Worm (Caenorhabditis elegans): Measurements from ENCODE around the gene Y59E9AL.36.
"Not testable (repeated sequence)": the region's sequence is repeated elsewhere in the genome, so short reads cannot be mapped to it uniquely, and the experiment has no call there.

The Y59E9AL.36 gene

DNA sequence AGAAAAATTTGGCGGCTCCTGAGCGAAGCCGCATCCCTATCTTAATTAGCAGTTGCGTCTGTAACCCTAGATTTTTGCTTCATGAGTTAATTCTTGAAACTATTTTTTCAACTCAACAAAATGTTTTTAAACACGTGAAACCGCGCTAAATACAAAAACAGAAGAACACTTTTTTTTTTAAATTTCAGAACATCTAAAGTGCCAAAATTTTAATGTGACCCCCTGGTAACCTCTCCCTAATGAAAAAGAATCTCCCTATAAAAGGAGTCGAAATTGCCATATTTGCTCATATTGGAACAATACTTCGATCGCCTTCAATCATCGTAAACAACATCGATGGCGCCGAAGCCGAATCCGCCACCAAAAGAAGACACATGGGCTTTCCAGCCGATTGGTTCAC lies 9.2 kb upstream of the Y59E9AL.36 start, which contains the start of gene nsph-4.2:
TSS of gene nsph-4.2 (plus strand) at position 301 of the 400 bp plus-strand sequence.
- not testable (repeated sequence) for TF ChIP-seq snpc-4, unc-39, mep-1 (tag; optimal IDR thresholded peaks at IDR 0.05)

DNA sequence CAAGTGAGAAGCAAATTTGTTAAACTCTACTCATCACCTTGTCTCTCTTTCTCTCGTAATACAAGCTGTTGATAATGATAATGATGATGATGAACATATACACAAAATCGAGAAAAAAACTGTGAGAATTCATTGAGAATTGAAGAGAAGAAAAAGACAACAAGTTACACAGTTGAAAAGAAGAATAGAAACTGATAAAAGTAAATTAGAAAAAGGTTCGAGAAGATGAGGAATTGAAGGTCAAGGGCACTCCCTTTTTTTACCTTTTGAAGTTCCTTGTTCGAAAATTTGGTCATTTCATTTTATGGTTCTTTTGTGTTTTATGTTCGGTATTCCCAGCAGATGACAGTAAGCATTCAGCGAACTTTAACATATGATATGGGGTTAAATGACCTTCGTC lies 7.1 kb upstream of the Y59E9AL.36 start:
- no peak for TF ChIP-seq ceh-83 (GFP tag; optimal IDR thresholded peaks at IDR 0.05)
- no peak for TF ChIP-seq sptf-1 (tag; optimal IDR thresholded peaks at IDR 0.05)
- no peak for TF ChIP-seq lsy-2 (tag; optimal IDR thresholded peaks at IDR 0.05)
- TF ChIP-seq unc-120 (tag; optimal IDR thresholded peaks at IDR 0.05; ENCODE audit: poor library complexity, severe bottlenecking): no peak

DNA sequence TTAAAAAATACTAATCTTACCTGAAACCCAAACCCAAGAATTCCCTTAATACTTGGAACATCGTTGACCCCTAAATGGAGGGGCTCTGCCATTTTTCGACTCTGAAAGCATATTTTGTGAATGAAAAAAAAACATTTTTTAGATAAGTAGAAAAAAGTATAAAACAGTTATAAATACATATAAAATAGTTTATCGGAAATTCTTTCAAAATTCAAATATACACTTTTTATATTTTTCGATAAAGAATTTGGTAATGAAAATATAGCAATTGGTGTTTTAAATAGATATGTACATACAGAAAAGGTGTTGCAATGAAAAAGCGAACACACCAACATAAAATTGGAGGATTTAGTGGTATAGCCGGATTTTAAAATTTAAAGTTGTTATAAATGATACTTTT lies 5.8 kb upstream of the Y59E9AL.36 start, which contains the start of gene Y59E9AL.4:
TSS of gene Y59E9AL.4 (minus strand) at position 101 of the 400 bp plus-strand sequence.
- TF ChIP-seq nhr-2 (tag; optimal IDR thresholded peaks at IDR 0.05): no peak
- TF ChIP-seq tbx-8 (GFP tag; optimal IDR thresholded peaks at IDR 0.05): no peak
- TF ChIP-seq nhr-28 (tag; optimal IDR thresholded peaks at IDR 0.05): no peak
- TF ChIP-seq cnd-1 (tag; optimal IDR thresholded peaks at IDR 0.05): no peak
- TF ChIP-seq lin-32 (GFP tag; optimal IDR thresholded peaks at IDR 0.05): no peak
- TF ChIP-seq unc-39 (tag; optimal IDR thresholded peaks at IDR 0.05): no peak
- no peak for TF ChIP-seq hlh-1 (tag; optimal IDR thresholded peaks at IDR 0.05)
- no peak for TF ChIP-seq mab-5 (tag; optimal IDR thresholded peaks at IDR 0.05)
- no peak for TF ChIP-seq zip-8 (tag; optimal IDR thresholded peaks at IDR 0.05)

DNA sequence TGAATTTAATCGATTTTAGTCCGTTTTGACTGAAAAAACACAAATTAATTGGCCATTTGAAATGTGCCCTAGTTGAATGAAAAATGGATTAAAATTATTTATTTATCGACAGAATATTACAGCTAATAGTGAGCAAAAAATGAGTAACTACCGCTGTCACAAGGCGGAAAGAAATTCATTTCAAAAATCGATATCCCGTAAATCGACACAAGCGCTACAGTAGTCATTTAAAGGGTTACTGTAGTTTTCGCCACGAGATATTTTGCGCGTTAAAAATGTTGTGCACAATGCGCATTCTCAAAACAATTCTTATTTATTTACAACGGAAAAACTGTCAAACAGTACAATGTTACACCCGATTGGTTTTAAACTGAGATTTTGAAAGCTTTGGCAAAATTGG lies 1.3 kb upstream of the Y59E9AL.36 start:
- TF ChIP-seq unc-39 (tag; optimal IDR thresholded peaks at IDR 0.05) (no peak), mls-2 (tag; optimal IDR thresholded peaks at IDR 0.05) (no peak), hlh-1 (tag; optimal IDR thresholded peaks at IDR 0.05) (no peak), blmp-1 (tag; optimal IDR thresholded peaks at IDR 0.05) (no peak), snpc-4 (tag; optimal IDR thresholded peaks at IDR 0.05) (no peak), drap-1 (GFP tag; optimal IDR thresholded peaks at IDR 0.05) (no peak), ceh-43 (GFP tag; optimal IDR thresholded peaks at IDR 0.05) (no peak), ceh-39 (tag; optimal IDR thresholded peaks at IDR 0.05) (no peak), bed-3 (GFP tag; optimal IDR thresholded peaks at IDR 0.05) (no peak), nhr-76 (tag; optimal IDR thresholded peaks at IDR 0.05) (no peak), nhr-12 (tag; optimal IDR thresholded peaks at IDR 0.05) (no peak), tbx-8 (GFP tag; optimal IDR thresholded peaks at IDR 0.05) (no peak), nhr-28 (tag; optimal IDR thresholded peaks at IDR 0.05) (no peak), unc-120 (tag; optimal IDR thresholded peaks at IDR 0.05; ENCODE audit: poor library complexity, severe bottlenecking) (no peak), flh-1 (GFP tag; optimal IDR thresholded peaks at IDR 0.05) (no peak), zip-8 (tag; optimal IDR thresholded peaks at IDR 0.05) (no peak), lin-32 (GFP tag; optimal IDR thresholded peaks at IDR 0.05) (no peak), nhr-237 (tag; optimal IDR thresholded peaks at IDR 0.05) (no peak)

DNA sequence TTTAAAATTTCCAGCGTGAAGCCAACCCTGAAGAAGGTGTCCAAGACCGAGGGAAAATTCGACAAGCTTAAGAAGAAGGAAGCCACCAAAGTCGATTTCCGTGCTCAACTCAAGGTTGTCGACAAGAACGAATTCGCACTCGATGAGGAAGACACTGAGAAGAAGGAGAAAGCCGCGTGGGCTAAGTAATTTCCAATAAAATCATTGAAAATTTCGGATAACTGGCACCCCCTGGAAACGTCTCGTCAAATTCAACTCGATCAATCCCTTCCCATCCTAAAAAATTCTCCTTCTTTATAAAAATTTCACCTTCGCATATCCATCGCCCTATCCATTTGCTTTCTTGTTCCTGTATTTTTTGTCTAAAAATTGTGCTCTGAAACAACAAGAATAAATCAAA lies 2.6 kb downstream of the Y59E9AL.36 start:
- TF ChIP-seq blmp-1 (tag; optimal IDR thresholded peaks at IDR 0.05) (no peak), lsy-2 (tag; optimal IDR thresholded peaks at IDR 0.05) (no peak), ztf-11 (tag; optimal IDR thresholded peaks at IDR 0.05) (no peak), snpc-4 (tag; optimal IDR thresholded peaks at IDR 0.05) (no peak), elt-3 (tag; optimal IDR thresholded peaks at IDR 0.05) (no peak), nhr-76 (tag; optimal IDR thresholded peaks at IDR 0.05) (no peak), zip-8 (tag; optimal IDR thresholded peaks at IDR 0.05) (no peak), drap-1 (GFP tag; optimal IDR thresholded peaks at IDR 0.05) (no peak), unc-39 (tag; optimal IDR thresholded peaks at IDR 0.05) (no peak), elt-1 (tag; optimal IDR thresholded peaks at IDR 0.05; ENCODE audit: borderline replicate concordance, insufficient read depth) (no peak), nhr-28 (tag; optimal IDR thresholded peaks at IDR 0.05) (no peak), unc-120 (tag; optimal IDR thresholded peaks at IDR 0.05; ENCODE audit: poor library complexity, severe bottlenecking) (no peak), nhr-12 (tag; optimal IDR thresholded peaks at IDR 0.05) (no peak), mep-1 (tag; optimal IDR thresholded peaks at IDR 0.05) (no peak)

DNA sequence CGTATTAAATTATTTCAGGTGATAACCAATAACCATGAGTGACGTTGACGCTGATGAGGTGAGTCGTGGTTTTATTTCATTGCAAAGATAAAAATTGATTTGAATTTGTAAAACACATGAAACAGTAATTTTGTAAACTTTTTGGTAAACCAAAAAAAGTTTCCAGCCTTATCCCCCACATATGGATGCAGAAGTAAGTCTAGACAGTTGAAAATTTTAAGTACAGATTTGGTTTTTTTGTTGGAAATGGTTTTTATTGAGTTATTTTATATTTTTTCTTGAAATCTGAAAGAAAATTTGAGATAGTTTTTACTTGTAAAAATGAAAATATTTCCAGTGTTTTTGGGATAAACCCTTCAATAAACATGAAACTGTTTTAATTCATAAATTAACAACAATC lies 4.7 kb downstream of the Y59E9AL.36 start, which contains the start of gene tni-4:
TSS of gene tni-4 (plus strand) at position 19 of the 400 bp plus-strand sequence.
- no peak for TF ChIP-seq drap-1 (GFP tag; optimal IDR thresholded peaks at IDR 0.05)
- no peak for TF ChIP-seq M03D4.4 (tag; optimal IDR thresholded peaks at IDR 0.05)
- TF ChIP-seq sem-2 (GFP tag; optimal IDR thresholded peaks at IDR 0.05): no peak
- no peak for TF ChIP-seq mls-2 (tag; optimal IDR thresholded peaks at IDR 0.05)
- no peak for TF ChIP-seq unc-62 (GFP tag; optimal IDR thresholded peaks at IDR 0.05)
- TF ChIP-seq unc-39 (tag; optimal IDR thresholded peaks at IDR 0.05): no peak
- no peak for TF ChIP-seq nhr-12 (tag; optimal IDR thresholded peaks at IDR 0.05)
- TF ChIP-seq lin-13 (tag; optimal IDR thresholded peaks at IDR 0.05): no peak
- no peak for TF ChIP-seq mep-1 (tag; optimal IDR thresholded peaks at IDR 0.05)
- TF ChIP-seq cnd-1 (tag; optimal IDR thresholded peaks at IDR 0.05): no peak
